Fruit fly (Drosophila melanogaster): ENCODE data around the gene CG5274.
A peak's percentile ranks its signal among the peaks of the same experiment; 100 is the strongest.

The CG5274 gene

dm6 chr3L:20471499-20472313 lies 44.2 kb upstream of the CG5274 start:
- TF ChIP-seq CG1602 (GFP tag; optimal IDR thresholded peaks at IDR 0.05) (peak; percentile 45), CG10654 (GFP tag; optimal IDR thresholded peaks at IDR 0.05) (peak; percentile 46), CG32772 (GFP tag; IDR thresholded peaks at IDR 0.05) (no peak), CG15073 (GFP tag; optimal IDR thresholded peaks at IDR 0.05) (no peak), CrebB (tag; optimal IDR thresholded peaks at IDR 0.05) (peak; percentile 69), CG9876 (GFP tag; optimal IDR thresholded peaks at IDR 0.05) (peak; percentile 11), CG13775 (GFP tag; optimal IDR thresholded peaks at IDR 0.05) (no peak), ssp (GFP tag; IDR thresholded peaks at IDR 0.05) (no peak), tx (GFP tag; optimal IDR thresholded peaks at IDR 0.05) (no peak), CG3281 (GFP tag; optimal IDR thresholded peaks at IDR 0.05) (peak; percentile 6), Hr39 (optimal IDR thresholded peaks at IDR 0.05) (no peak), Sox100B (GFP tag; optimal IDR thresholded peaks at IDR 0.05) (peak; percentile 53), CG34422 (GFP tag; IDR thresholded peaks at IDR 0.05) (peak; percentile 40; the same call in 1 of the 3 replicates), grau (tag; optimal IDR thresholded peaks at IDR 0.05) (peak; percentile 54), ttk (GFP tag; IDR thresholded peaks at IDR 0.05) (no peak), CG13624 (GFP tag; optimal IDR thresholded peaks at IDR 0.05) (peak; percentile 0), CG11398 (GFP tag; optimal IDR thresholded peaks at IDR 0.05) (peak; percentile 80), CG10959 (GFP tag; IDR thresholded peaks at IDR 0.05) (peak; percentile 6; the same call in 1 of the 2 replicates), abd-A (tag; optimal IDR thresholded peaks at IDR 0.05) (no peak), fu2 (GFP tag; optimal IDR thresholded peaks at IDR 0.05) (peak; percentile 12), CG3847 (GFP tag; IDR thresholded peaks at IDR 0.05) (no peak; the same call in 1 of the 2 replicates), Hr78 (GFP tag; optimal IDR thresholded peaks at IDR 0.05) (peak in 1 of 2 experiments; percentile 83), CG7745 (tag; optimal IDR thresholded peaks at IDR 0.05) (peak; percentile 20), Max (GFP tag; optimal IDR thresholded peaks at IDR 0.05) (peak; percentile 6), croc (GFP tag; conservative IDR thresholded peaks at IDR 0.05) (no peak), CG8944 (GFP tag; optimal IDR thresholded peaks at IDR 0.05) (peak; percentile 41), Bdp1 (GFP tag; optimal IDR thresholded peaks at IDR 0.05) (peak; percentile 47), CG16863 (GFP tag; optimal IDR thresholded peaks at IDR 0.05) (peak; percentile 74), H15 (GFP tag; IDR thresholded peaks at IDR 0.05) (no peak), Ssrp (tag; optimal IDR thresholded peaks at IDR 0.05) (no peak), CG14710 (tag; optimal IDR thresholded peaks at IDR 0.05) (peak; percentile 16), pan (optimal IDR thresholded peaks at IDR 0.05) (no peak), pan (GFP tag; optimal IDR thresholded peaks at IDR 0.05 in 1 of 2, IDR thresholded peaks at IDR 0.05 in 1 of 2) (no peak), CG7271 (tag; optimal IDR thresholded peaks at IDR 0.05) (no peak), CG33557 (GFP tag; optimal IDR thresholded peaks at IDR 0.05) (peak; percentile 57), Sox102F (GFP tag; optimal IDR thresholded peaks at IDR 0.05) (peak; percentile 57), Stat92E (GFP tag; optimal IDR thresholded peaks at IDR 0.05) (no peak), Meics (GFP tag; optimal IDR thresholded peaks at IDR 0.05) (peak; percentile 83), zfh1 (GFP tag; IDR thresholded peaks at IDR 0.05) (peak; percentile 75), grn (GFP tag; optimal IDR thresholded peaks at IDR 0.05) (no peak), CG8765 (GFP tag; IDR thresholded peaks at IDR 0.05) (no peak), CG8478 (optimal IDR thresholded peaks at IDR 0.05) (no peak), CG11085 (GFP tag; IDR thresholded peaks at IDR 0.05) (no peak), D19B (GFP tag; optimal IDR thresholded peaks at IDR 0.05) (no peak), Nf-YB (GFP tag; optimal IDR thresholded peaks at IDR 0.05) (peak; percentile 33), Ets65A (GFP tag) (peak; percentile 47), CG10979 (tag; optimal IDR thresholded peaks at IDR 0.05) (peak; percentile 12), CG12942 (GFP tag; optimal IDR thresholded peaks at IDR 0.05) (peak; percentile 44), HLHmδ (GFP tag; optimal IDR thresholded peaks at IDR 0.05) (peak; percentile 1), B-H2 (GFP tag; optimal IDR thresholded peaks at IDR 0.05) (peak; percentile 35)

All from whole organism, embryonic.